Worm (Caenorhabditis elegans) whole organism, midembryonic: ENCODE measurements around the gene cog-1.

Experiments
- T22C8.4 ChIP-seq: fragments of 200-800 bp; sonication (Bioruptor generic); IDR thresholded peaks from 2 replicates; pipeline ENCODE4 v1.3.6; 2022; ENCODE audit warnings: missing genetic modification characterization, missing compliant biosample characterization
- cog-1 ChIP-seq: sonication (generic microtip); optimal IDR thresholded peaks from 2 replicates; lab custom pipeline; 2016; ENCODE audit warnings: missing genetic modification characterization, missing compliant biosample characterization
- klf-2 ChIP-seq: fragments of 200-800 bp; sonication (Bioruptor generic); conservative IDR thresholded peaks from 2 replicates; pipeline ENCODE4 v1.3.6; 2022; ENCODE audit warnings: missing genetic modification reagents, missing genetic modification characterization, missing compliant biosample characterization
- med-1 ChIP-seq: sonication (generic microtip); optimal IDR thresholded peaks from 2 replicates; lab custom pipeline; 2017; ENCODE audit warnings: missing genetic modification characterization, mild to moderate bottlenecking, missing compliant biosample characterization, antibody characterized with exemption, missing genetic modification reagents; ENCODE audit not compliant: insufficient read depth
- ref-1 ChIP-seq: fragments of 200-800 bp; sonication (Bioruptor generic); conservative IDR thresholded peaks from 2 replicates; pipeline ENCODE4 v1.3.6; 2022; ENCODE audit warnings: missing genetic modification reagents, missing genetic modification characterization, missing compliant biosample characterization
- tab-1 ChIP-seq: fragments of 200-800 bp; sonication (Bioruptor generic); IDR thresholded peaks from 2 replicates; pipeline ENCODE4 v1.3.6; 2022; ENCODE audit warnings: missing genetic modification characterization, missing compliant biosample characterization
- ztf-23 ChIP-seq: fragments of 200-800 bp; sonication (Bioruptor generic); IDR thresholded peaks from 2 replicates; pipeline ENCODE4 v1.3.6; 2022; ENCODE audit warnings: missing genetic modification reagents, missing genetic modification characterization, missing compliant biosample characterization

ce11 chrII:14869644-14870043 lies 32.6 kb upstream of the cog-1 start, which contains the start of gene R05H10.3:
- TF ChIP-seq ztf-23 (GFP tag; lab: Robert Waterston, UW) (no peak), tab-1 (GFP tag; lab: Robert Waterston, UW) (no peak), cog-1 (tag; lab: Kevin White, UChicago) (no peak), ref-1 (GFP tag; lab: Robert Waterston, UW) (no peak), klf-2 (GFP tag; lab: Robert Waterston, UW) (no peak), med-1 (GFP tag; lab: Kevin White, UChicago) (no peak), T22C8.4 (GFP tag; lab: Robert Waterston, UW) (no peak)
